Fruit fly (Drosophila melanogaster) whole organism, adult: ENCODE measurements around the gene CG46467.

Experiments
- CG12768 ChIP-seq: fragments of 200-800 bp; sonication (Bioruptor generic); optimal IDR thresholded peaks from 2 replicates; lab custom pipeline; 2017; ENCODE audit warnings: missing biosample characterization, missing genetic modification characterization, mild to moderate bottlenecking, moderate library complexity, missing genetic modification reagents
- CG14711 ChIP-seq: fragments of 200-800 bp; sonication (Bioruptor generic); optimal IDR thresholded peaks from 2 replicates; lab custom pipeline; 2018; ENCODE audit warnings: missing biosample characterization, mild to moderate bottlenecking, missing genetic modification characterization, moderate library complexity
- Clk ChIP-seq: fragments of 200-800 bp; sonication (Bioruptor generic); optimal IDR thresholded peaks from 2 replicates; lab custom pipeline; 2017; ENCODE audit warnings: missing biosample characterization, missing genetic modification characterization
- Crg-1 ChIP-seq: fragments of 200-800 bp; sonication (Bioruptor generic); optimal IDR thresholded peaks from 2 replicates; lab custom pipeline; 2016; ENCODE audit warnings: missing biosample characterization, missing genetic modification characterization
- Mnt ChIP-seq: fragments of 200-800 bp; sonication (Bioruptor generic); optimal IDR thresholded peaks from 2 replicates; lab custom pipeline; 2016; ENCODE audit warnings: missing biosample characterization, mild to moderate bottlenecking, missing genetic modification characterization
- kay ChIP-seq: fragments of 200-800 bp; sonication (Bioruptor generic); peaks from one replicate; lab custom pipeline; 2016; ENCODE audit warnings: missing biosample characterization, missing genetic modification characterization, borderline replicate concordance
- toe ChIP-seq: fragments of 200-800 bp; sonication (Bioruptor generic); optimal IDR thresholded peaks from 2 replicates; lab custom pipeline; 2016; ENCODE audit warnings: missing biosample characterization, missing genetic modification characterization

DNA sequence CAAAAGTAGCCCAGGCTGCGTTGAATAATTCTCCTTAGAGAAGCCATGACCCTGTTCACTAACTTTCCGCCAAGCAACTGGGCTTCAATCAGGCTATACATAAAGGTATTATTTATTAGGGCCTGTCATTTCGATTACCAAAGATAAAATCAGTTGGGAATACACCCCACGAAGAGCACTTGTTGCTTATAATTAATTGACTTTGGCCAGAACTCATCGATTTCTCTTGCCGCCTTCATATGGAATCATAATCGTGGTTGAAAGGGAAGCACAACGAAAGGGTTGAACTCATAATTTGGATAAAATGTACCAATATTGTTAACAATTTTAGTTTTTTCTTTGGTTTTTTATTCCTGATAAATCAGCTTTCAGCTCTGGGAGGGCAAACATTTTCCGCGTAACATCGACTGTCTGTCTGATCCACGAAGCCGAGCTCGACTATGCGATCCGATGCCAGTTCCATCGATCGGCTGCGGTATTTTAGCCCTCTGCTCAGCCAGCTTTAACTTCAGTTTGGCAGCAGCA, 122.3 kb downstream of the CG46467 start, which contains the start of the genes Gr85a and Spn85F:
- TF ChIP-seq Clk (GFP tag; lab: Kevin White, UChicago) (no peak), toe (no peak), CG12768 (no peak), CG14711 (tag; lab: Kevin White, UChicago) (no peak), Crg-1 (GFP tag; lab: Kevin White, UChicago) (no peak), kay (GFP tag; lab: Kevin White, UChicago) (no peak), Mnt (no peak)
